Worm (Caenorhabditis elegans): ENCODE data around the gene aat-3.

aat-3 gene

DNA sequence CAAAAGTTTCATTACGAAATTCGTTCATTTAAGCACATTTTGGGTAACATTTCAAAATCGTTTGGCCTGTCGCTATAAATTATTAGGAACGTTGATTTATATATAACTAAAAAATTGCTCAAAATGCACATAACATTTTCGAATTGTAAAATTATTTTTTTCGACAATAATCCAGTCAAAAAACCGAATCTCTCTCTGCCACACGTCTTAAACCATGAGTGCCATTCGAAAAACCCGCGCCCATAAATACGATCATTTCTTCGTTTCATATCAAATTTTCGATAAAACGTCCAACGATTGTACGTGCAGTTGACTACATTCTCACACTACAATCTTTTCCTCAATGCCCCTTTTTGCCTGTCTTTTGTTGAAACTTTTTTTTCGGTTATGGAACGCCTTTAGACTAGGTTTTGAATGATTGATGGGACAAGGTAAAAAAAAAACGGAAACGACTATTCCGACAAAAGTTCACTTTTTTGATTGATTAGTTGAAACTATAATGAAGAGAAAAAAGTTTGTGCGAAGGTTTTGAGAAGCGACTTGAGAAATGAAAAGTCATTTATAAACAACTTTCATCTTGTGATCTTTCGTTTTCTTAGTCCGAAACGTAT is 40.7 kb downstream of the aat-3 start:
- no peak for TF ChIP-seq C16A3.4 (tag; optimal IDR thresholded peaks at IDR 0.05)
- TF ChIP-seq mdl-1 (tag; optimal IDR thresholded peaks at IDR 0.05), result peak in 1 of 2 experiments; percentile 4
- TF ChIP-seq alr-1 (tag; optimal IDR thresholded peaks at IDR 0.05; ENCODE audit: borderline replicate concordance), result no peak
- TF ChIP-seq nhr-71 (tag; optimal IDR thresholded peaks at IDR 0.05), result no peak
- TF ChIP-seq C34B4.2 (tag; optimal IDR thresholded peaks at IDR 0.05), result no peak
- TF ChIP-seq dsc-1 (tag; optimal IDR thresholded peaks at IDR 0.05), result no peak
- peak; percentile 60 for TF ChIP-seq blmp-1 (tag; optimal IDR thresholded peaks at IDR 0.05)
- no peak for TF ChIP-seq rnt-1 (tag; optimal IDR thresholded peaks at IDR 0.05)
- no peak for TF ChIP-seq mep-1 (tag; optimal IDR thresholded peaks at IDR 0.05)
- no peak for TF ChIP-seq irx-1 (tag; optimal IDR thresholded peaks at IDR 0.05)
- no peak for TF ChIP-seq nhr-11 (tag; optimal IDR thresholded peaks at IDR 0.05)
- no peak for TF ChIP-seq aha-1 (tag; optimal IDR thresholded peaks at IDR 0.05)
- TF ChIP-seq ets-5 (GFP tag; IDR thresholded peaks at IDR 0.05), result no peak
- TF ChIP-seq lin-35 (GFP tag; optimal IDR thresholded peaks at IDR 0.05), result peak in 1 of 2 experiments; percentile 7
- no peak for TF ChIP-seq snu-23 (GFP tag; optimal IDR thresholded peaks at IDR 0.05)
- TF ChIP-seq ceh-63 (GFP tag; optimal IDR thresholded peaks at IDR 0.05), result no peak
- TF ChIP-seq xbp-1 (tag; optimal IDR thresholded peaks at IDR 0.05), result no peak
- TF ChIP-seq nhr-84 (tag; optimal IDR thresholded peaks at IDR 0.05), result no peak
- TF ChIP-seq lir-3 (tag; optimal IDR thresholded peaks at IDR 0.05; ENCODE audit: poor library complexity), result no peak
- no peak for TF ChIP-seq vab-15 (tag; optimal IDR thresholded peaks at IDR 0.05)
- peak; percentile 8 for TF ChIP-seq pag-3 (tag; optimal IDR thresholded peaks at IDR 0.05; ENCODE audit: borderline replicate concordance, insufficient read depth)
- no peak for TF ChIP-seq pax-3 (tag; optimal IDR thresholded peaks at IDR 0.05)
- no peak for TF ChIP-seq jun-1 (tag; optimal IDR thresholded peaks at IDR 0.05)
- TF ChIP-seq lin-14 (GFP tag; optimal IDR thresholded peaks at IDR 0.05), result peak; percentile 35
- TF ChIP-seq hpl-2 (GFP tag; optimal IDR thresholded peaks at IDR 0.05), result no peak
- no peak for TF ChIP-seq ztf-11 (tag; optimal IDR thresholded peaks at IDR 0.05)
- no peak for TF ChIP-seq nhr-85 (tag)
- TF ChIP-seq elt-3 (tag; optimal IDR thresholded peaks at IDR 0.05), result peak in 1 of 6 experiments; percentile 34
- TF ChIP-seq nhr-20 (tag; optimal IDR thresholded peaks at IDR 0.05), result peak; percentile 39
- TF ChIP-seq nhr-12 (tag; optimal IDR thresholded peaks at IDR 0.05), result no peak
- no peak for TF ChIP-seq unc-130 (tag; optimal IDR thresholded peaks at IDR 0.05)
- no peak for TF ChIP-seq fos-1 (tag; optimal IDR thresholded peaks at IDR 0.05)
- no peak for TF ChIP-seq sptf-1 (tag; optimal IDR thresholded peaks at IDR 0.05)
- no peak for TF ChIP-seq ceh-88 (GFP tag; IDR thresholded peaks at IDR 0.05)
- no peak for TF ChIP-seq efl-1 (optimal IDR thresholded peaks at IDR 0.05)
- no peak for TF ChIP-seq efl-1 (GFP tag; optimal IDR thresholded peaks at IDR 0.05 in 1 of 2)
- no peak for TF ChIP-seq C04F5.9 (tag; optimal IDR thresholded peaks at IDR 0.05)
- no peak for TF ChIP-seq isw-1 (GFP tag; IDR thresholded peaks at IDR 0.05)
- TF ChIP-seq lsy-2 (tag; optimal IDR thresholded peaks at IDR 0.05), result peak in 1 of 2 experiments; percentile 11

DNA sequence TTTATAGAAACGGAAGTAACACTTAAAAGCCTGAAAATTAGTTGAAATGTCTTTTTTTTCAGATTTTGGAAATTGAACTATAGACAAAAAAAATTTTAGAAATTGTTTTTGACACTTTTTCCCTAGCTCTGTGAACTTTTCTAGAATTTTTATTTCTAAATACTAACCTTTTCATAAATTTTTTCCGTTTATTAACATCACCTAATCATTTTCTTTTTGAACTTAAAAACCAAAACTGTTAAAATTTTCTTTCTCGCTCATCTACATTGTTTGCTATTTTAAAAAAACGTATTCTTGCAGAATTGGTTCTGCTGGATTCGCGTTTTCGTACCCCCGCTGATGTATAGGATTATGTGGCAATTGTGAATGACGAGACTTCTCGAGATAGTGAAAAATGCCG is 41.6 kb downstream of the aat-3 start, which contains the start of the genes nhr-40 and T03G6.7:
Gene nhr-40, plus strand, starts transcription at position 301 of the 400 bp plus-strand sequence.
Gene T03G6.7, plus strand, starts transcription at position 337 of the 400 bp plus-strand sequence.
- TF ChIP-seq sup-37 (GFP tag; optimal IDR thresholded peaks at IDR 0.05), result no peak
- no peak for TF ChIP-seq lin-15B (tag; optimal IDR thresholded peaks at IDR 0.05)
- no peak for TF ChIP-seq nhr-76 (tag; optimal IDR thresholded peaks at IDR 0.05)
- TF ChIP-seq mdl-1 (tag; optimal IDR thresholded peaks at IDR 0.05), result no peak
- no peak for TF ChIP-seq fkh-4 (tag; optimal IDR thresholded peaks at IDR 0.05; ENCODE audit: borderline replicate concordance)
- TF ChIP-seq pax-3 (tag; optimal IDR thresholded peaks at IDR 0.05), result no peak
- no peak for TF ChIP-seq skn-1 (tag; optimal IDR thresholded peaks at IDR 0.05)
- TF ChIP-seq ceh-88 (GFP tag; IDR thresholded peaks at IDR 0.05), result no peak
- no peak for TF ChIP-seq nhr-77 (tag; optimal IDR thresholded peaks at IDR 0.05)
- TF ChIP-seq dpl-1 (GFP tag; optimal IDR thresholded peaks at IDR 0.05), result no peak
- TF ChIP-seq unc-30 (tag; optimal IDR thresholded peaks at IDR 0.05), result no peak
